Worm (Caenorhabditis elegans) whole organism, mixed stage, embryonic: ENCODE results near the gene hrg-3.

Experiments used
- nhr-12 ChIP-seq: fragments of 150-350 bp; optimal IDR thresholded peaks from 2 replicates; lab custom pipeline; 2014; ENCODE audit warnings: missing biosample characterization, missing genetic modification characterization
- snpc-4 ChIP-seq: fragments of 150-350 bp; optimal IDR thresholded peaks from 2 replicates; lab custom pipeline; 2014; ENCODE audit warnings: missing biosample characterization, missing genetic modification characterization

- TF ChIP-seq snpc-4 (tag; lab: Kevin White, UChicago), result no peak
- TF ChIP-seq nhr-12 (tag; lab: Kevin White, UChicago), result no peak
Observed at ce11 chrV:9755725-9756124, 543 bp upstream of the hrg-3 start, which contains the start of gene F58E6.8.
